Fruit fly (Drosophila melanogaster): ENCODE results near the gene Or2a.

Gene Or2a

dm6 chrX:2222181-2222790, 23.7 kb upstream of the Or2a start, which contains the start of gene Vinc (continued):
- peak; percentile 61 for TF ChIP-seq zen (tag; optimal IDR thresholded peaks at IDR 0.05)
- peak; percentile 41; the same call in 1 of the 3 replicates for TF ChIP-seq zen2 (GFP tag; IDR thresholded peaks at IDR 0.05; ENCODE audit: partially characterized antibody)
- peak; percentile 72 for TF ChIP-seq p53 (GFP tag; optimal IDR thresholded peaks at IDR 0.05)
- TF ChIP-seq E2f1 (GFP tag; IDR thresholded peaks at IDR 0.05), result peak; percentile 83
- peak; percentile 83 for TF ChIP-seq CG14710 (tag; optimal IDR thresholded peaks at IDR 0.05)
- TF ChIP-seq vvl (GFP tag; IDR thresholded peaks at IDR 0.05), result peak; percentile 80
- 0 out of 2 replicates have a peak, but pooled peaks have one; percentile 37 for TF ChIP-seq nerfin-2 (GFP tag; IDR thresholded peaks at IDR 0.05; ENCODE audit: partially characterized antibody)
- peak; percentile 93 for TF ChIP-seq mam (GFP tag; optimal IDR thresholded peaks at IDR 0.05)
- peak; percentile 76 for TF ChIP-seq CG8924 (tag; optimal IDR thresholded peaks at IDR 0.05)
- TF ChIP-seq CG34422 (GFP tag; IDR thresholded peaks at IDR 0.05), result peak; percentile 85
- TF ChIP-seq Poxn (GFP tag; IDR thresholded peaks at IDR 0.05), result 0 out of 2 replicates have a peak, but pooled peaks have one; percentile 30
- peak; percentile 73 for TF ChIP-seq unpg (GFP tag; optimal IDR thresholded peaks at IDR 0.05)
- peak; percentile 78 for TF ChIP-seq CG12071 (GFP tag; optimal IDR thresholded peaks at IDR 0.05)
- peak; percentile 88 for TF ChIP-seq CG6765 (GFP tag; optimal IDR thresholded peaks at IDR 0.05)
- no peak for TF ChIP-seq CG1603 (tag; optimal IDR thresholded peaks at IDR 0.05)
- peak; percentile 68 for TF ChIP-seq CG17802 (tag; optimal IDR thresholded peaks at IDR 0.05)
- peak; percentile 86 for TF ChIP-seq slou (GFP tag; optimal IDR thresholded peaks at IDR 0.05)
- peak; percentile 55 for TF ChIP-seq CG11723 (GFP tag; optimal IDR thresholded peaks at IDR 0.05)
- peak; percentile 80 for TF ChIP-seq NFAT (GFP tag; IDR thresholded peaks at IDR 0.05)
- peak; percentile 91 for TF ChIP-seq CG32532 (GFP tag; IDR thresholded peaks at IDR 0.05)
- peak; percentile 82 for TF ChIP-seq Dp (GFP tag; optimal IDR thresholded peaks at IDR 0.05)
- no peak for TF ChIP-seq PHDP (tag; optimal IDR thresholded peaks at IDR 0.05)
- TF ChIP-seq CG16815 (GFP tag; optimal IDR thresholded peaks at IDR 0.05), result peak; percentile 65
- peak in 1 of 2 experiments; percentile 89 for TF ChIP-seq Eip74EF (GFP tag; optimal IDR thresholded peaks at IDR 0.05)
- TF ChIP-seq eyg (GFP tag; optimal IDR thresholded peaks at IDR 0.05), result peak; percentile 80
- peak; percentile 62; the same call in 2 of the 3 replicates for TF ChIP-seq CG14050 (GFP tag; IDR thresholded peaks at IDR 0.05)
- peak; percentile 98 for TF ChIP-seq sens (GFP tag)
- peak; percentile 85 for TF ChIP-seq tin (GFP tag; optimal IDR thresholded peaks at IDR 0.05)
- TF ChIP-seq zfh1 (GFP tag; IDR thresholded peaks at IDR 0.05), result peak; percentile 85
- TF ChIP-seq yki (optimal IDR thresholded peaks at IDR 0.05), result no peak
- TF ChIP-seq Rfx (GFP tag; IDR thresholded peaks at IDR 0.05), result peak; percentile 94
- TF ChIP-seq seq (GFP tag; IDR thresholded peaks at IDR 0.05), result peak; percentile 66; the same call in 1 of the 2 replicates
- TF ChIP-seq ewg (GFP tag; optimal IDR thresholded peaks at IDR 0.05), result peak; percentile 63
- peak; percentile 51 for TF ChIP-seq CG31388 (GFP tag; optimal IDR thresholded peaks at IDR 0.05)
- TF ChIP-seq run (tag; optimal IDR thresholded peaks at IDR 0.05), result no peak
- TF ChIP-seq CG2875 (GFP tag; optimal IDR thresholded peaks at IDR 0.05), result peak; percentile 26
- TF ChIP-seq Dad (GFP tag; optimal IDR thresholded peaks at IDR 0.05), result peak; percentile 85
- peak; percentile 38 for TF ChIP-seq disco-r (GFP tag; optimal IDR thresholded peaks at IDR 0.05)
- TF ChIP-seq sug (tag; optimal IDR thresholded peaks at IDR 0.05), result peak; percentile 98
- TF ChIP-seq lab (GFP tag; optimal IDR thresholded peaks at IDR 0.05), result peak; percentile 96
- TF ChIP-seq sens-2 (GFP tag; IDR thresholded peaks at IDR 0.05), result peak; percentile 64
- 0 out of 3 replicates have a peak, but pooled peaks have one; percentile 27 for TF ChIP-seq CG34224 (GFP tag; IDR thresholded peaks at IDR 0.05; ENCODE audit: partially characterized antibody)
- peak; percentile 77 for TF ChIP-seq CG6175 (GFP tag; IDR thresholded peaks at IDR 0.05)
- TF ChIP-seq CG17912 (GFP tag; optimal IDR thresholded peaks at IDR 0.05), result peak; percentile 56
- TF ChIP-seq salm (tag; optimal IDR thresholded peaks at IDR 0.05), result peak; percentile 48
- TF ChIP-seq CG1647 (GFP tag; optimal IDR thresholded peaks at IDR 0.05), result peak; percentile 70
- peak; percentile 13 to 85 for TF ChIP-seq chif (GFP tag; optimal IDR thresholded peaks at IDR 0.05)
- TF ChIP-seq Adf1 (GFP tag; IDR thresholded peaks at IDR 0.05), result peak; percentile 70
- no peak for TF ChIP-seq CG15479 (GFP tag; optimal IDR thresholded peaks at IDR 0.05)
